Fruit fly (Drosophila melanogaster): ENCODE data around the gene MICU1.

DNA sequence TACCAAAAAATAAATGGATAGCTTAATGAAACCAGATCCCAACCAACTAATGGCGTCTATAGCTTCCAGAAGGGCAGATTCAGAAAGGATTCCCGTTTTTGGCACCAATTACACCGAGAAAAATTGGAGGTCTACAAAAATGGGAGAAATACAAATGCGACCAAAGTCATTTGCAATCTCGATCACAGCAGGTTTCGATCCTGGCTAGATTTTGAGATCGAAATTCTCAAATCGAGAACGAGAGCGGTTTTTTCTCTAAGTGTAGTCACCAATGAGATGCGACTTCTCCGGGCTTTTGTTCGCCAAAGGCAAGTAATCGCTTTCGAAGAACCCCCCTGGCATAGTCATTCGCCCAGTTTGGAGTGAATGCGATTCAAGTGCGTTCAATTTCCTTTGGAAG, 6.2 kb upstream of the MICU1 start:
- TF ChIP-seq psq (GFP tag; optimal IDR thresholded peaks at IDR 0.05) (no peak), tai (GFP tag; optimal IDR thresholded peaks at IDR 0.05) (no peak), Hnf4 (GFP tag; optimal IDR thresholded peaks at IDR 0.05) (no peak), usp (GFP tag; optimal IDR thresholded peaks at IDR 0.05) (no peak), Mio (GFP tag; optimal IDR thresholded peaks at IDR 0.05) (no peak), br (GFP tag; optimal IDR thresholded peaks at IDR 0.05) (no peak), OdsH (GFP tag; optimal IDR thresholded peaks at IDR 0.05) (no peak)
